Worm (Caenorhabditis elegans): ENCODE results near the gene M04G7.1.

DNA sequence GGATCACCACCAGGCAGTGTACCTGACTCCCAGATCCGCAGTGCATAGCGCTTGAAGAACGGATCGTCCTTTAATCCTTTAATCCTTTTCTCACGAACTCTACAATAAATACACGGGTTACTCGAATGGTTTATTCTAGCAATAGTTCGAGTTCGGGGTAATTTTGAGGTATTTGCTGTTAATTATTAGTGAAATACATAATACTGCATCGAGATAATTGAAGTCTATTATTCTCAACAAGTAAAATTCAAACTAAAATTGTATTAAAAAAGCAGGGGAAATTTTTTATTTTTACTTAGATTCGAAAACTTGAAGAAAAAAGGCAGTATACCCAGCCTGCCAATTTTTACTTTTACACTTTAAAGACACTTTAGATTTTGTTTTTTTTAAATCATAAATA, 45.6 kb upstream of the M04G7.1 start, which contains the start of gene kgb-1:
- TF ChIP-seq ceh-13 (GFP tag; optimal IDR thresholded peaks at IDR 0.05) (no peak), ama-1 (optimal IDR thresholded peaks at IDR 0.05) (no peak)
